Worm (Caenorhabditis elegans) whole organism, L4 larva: ENCODE measurements around the gene F45E12.5.

ENCODE experiments used
- Y48G9A.11 ChIP-seq: fragments of 200-800 bp; sonication (Bioruptor generic); IDR thresholded peaks from 2 replicates; pipeline ENCODE4 v1.3.6; 2022; ENCODE audit warnings: missing genetic modification reagents, missing genetic modification characterization, missing compliant biosample characterization
- ZK546.5 ChIP-seq, 2 experiments: sonication (generic microtip); optimal IDR thresholded peaks; 2 replicates each; lab custom pipeline; 2017; ENCODE audit warnings: missing biosample characterization in 2 of 2, missing genetic modification characterization in 2 of 2
- aly-2 ChIP-seq: sonication (generic microtip); optimal IDR thresholded peaks from 2 replicates; lab custom pipeline; 2018; ENCODE audit warnings: missing biosample characterization, missing genetic modification characterization
- ceh-82 ChIP-seq: sonication (generic microtip); optimal IDR thresholded peaks from 2 replicates; lab custom pipeline; 2017; ENCODE audit warnings: missing biosample characterization, missing genetic modification characterization
- ces-1 ChIP-seq: fragments of 150-350 bp; sonication (generic microtip); optimal IDR thresholded peaks from 4 replicates; lab custom pipeline; 2014; ENCODE audit warnings: missing biosample characterization, missing genetic modification reagents, missing genetic modification characterization
- daf-16 ChIP-seq, 3 experiments: sonication (generic microtip); optimal IDR thresholded peaks; 2 replicates each; lab custom pipeline; 2016 to 2017; ENCODE audit warnings: missing genetic modification characterization in 3 of 3, missing genetic modification reagents in 3 of 3, mild to moderate bottlenecking in 2 of 3, missing compliant biosample characterization in 2 of 3, missing biosample characterization in 1 of 3, moderate library complexity in 1 of 3
- fkh-10 ChIP-seq: fragments of 150-350 bp; optimal IDR thresholded peaks from 2 replicates; lab custom pipeline; 2014; ENCODE audit warnings: missing biosample characterization, missing genetic modification reagents, missing genetic modification characterization
- gei-8 ChIP-seq: fragments of 200-800 bp; sonication (Bioruptor generic); optimal IDR thresholded peaks from 2 replicates; lab custom pipeline; 2018; ENCODE audit warnings: mild to moderate bottlenecking, missing genetic modification characterization, missing compliant biosample characterization
- mdl-1 ChIP-seq, 2 experiments: fragments of 150-350 bp in 1 of 2; sonication (generic microtip) in 1 of 2; optimal IDR thresholded peaks; 2 replicates each; lab custom pipeline; 2014 to 2017; ENCODE audit warnings: missing biosample characterization in 2 of 2, missing genetic modification characterization in 2 of 2
- nhr-28 ChIP-seq: fragments of 150-350 bp; optimal IDR thresholded peaks from 2 replicates; lab custom pipeline; 2014; ENCODE audit warnings: missing biosample characterization, missing genetic modification characterization
- pqm-1 ChIP-seq: sonication (generic microtip); optimal IDR thresholded peaks from 2 replicates; lab custom pipeline; 2017; ENCODE audit warnings: missing biosample characterization, missing genetic modification characterization
- rbr-2 ChIP-seq: sonication (generic microtip); optimal IDR thresholded peaks from 2 replicates; lab custom pipeline; 2016; ENCODE audit warnings: missing genotype, missing genetic modification characterization, missing compliant biosample characterization
- snpc-4 ChIP-seq: fragments of 150-350 bp; optimal IDR thresholded peaks from 2 replicates; lab custom pipeline; 2014; ENCODE audit warnings: missing biosample characterization, missing genetic modification characterization
- unc-39 ChIP-seq: sonication (generic microtip); optimal IDR thresholded peaks from 2 replicates; lab custom pipeline; 2017; ENCODE audit warnings: missing biosample characterization, missing genetic modification characterization

DNA sequence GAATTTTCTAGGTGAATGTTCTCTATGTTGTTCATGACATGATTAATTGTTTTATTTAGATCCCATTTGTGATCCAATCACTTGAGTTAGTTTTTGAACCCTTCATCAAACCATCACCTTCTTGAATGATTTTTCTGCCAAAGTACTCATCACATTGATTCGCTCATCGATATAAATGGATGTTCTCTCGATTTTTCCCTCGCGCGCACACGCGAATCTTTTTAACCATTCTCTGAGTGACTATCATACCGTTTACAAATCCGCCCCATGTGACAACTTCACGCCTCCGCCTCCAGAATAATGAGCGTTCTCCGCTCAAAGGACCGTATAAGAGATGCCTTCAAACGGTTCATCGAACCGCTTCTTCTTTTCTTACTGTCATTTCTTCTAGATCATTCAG, 33.0 kb upstream of the F45E12.5 start:
- TF ChIP-seq gei-8 (GFP tag; lab: Kevin White, UChicago) (no peak), ZK546.5 (tag; optimal IDR thresholded peaks at IDR 0.05; lab: Kevin White, UChicago) (no peak), ceh-82 (tag; lab: Kevin White, UChicago) (no peak), daf-16 (GFP tag; optimal IDR thresholded peaks at IDR 0.05; lab: Kevin White, UChicago) (no peak), daf-16 (tag; optimal IDR thresholded peaks at IDR 0.05; lab: Kevin White, UChicago) (no peak), snpc-4 (tag; lab: Kevin White, UChicago) (no peak), mdl-1 (tag; optimal IDR thresholded peaks at IDR 0.05; lab: Kevin White, UChicago) (peak; percentile 25 to 78), ces-1 (GFP tag; lab: Kevin White, UChicago) (no peak), nhr-28 (tag; lab: Kevin White, UChicago) (peak; percentile 74), fkh-10 (GFP tag; lab: Kevin White, UChicago) (no peak), aly-2 (tag; lab: Kevin White, UChicago) (no peak), Y48G9A.11 (GFP tag; lab: Robert Waterston, UW) (no peak), pqm-1 (no peak), rbr-2 (tag; lab: Kevin White, UChicago) (no peak), unc-39 (tag; lab: Kevin White, UChicago) (no peak)
